Fruit fly (Drosophila melanogaster) Kc167 (cell line): Measurements from ENCODE around the gene CG10011.

Experiments
- Sin3A ChIP-seq: fragments of >200 bp; optimal IDR thresholded peaks from 2 replicates; lab custom pipeline; 2018; ENCODE audit warnings: missing external identifiers
- h ChIP-seq: fragments of >200 bp; optimal IDR thresholded peaks from 3 replicates; lab custom pipeline; 2018; ENCODE audit warnings: missing external identifiers
- insv ChIP-seq: fragments of >200 bp; optimal IDR thresholded peaks from 3 replicates; lab custom pipeline; 2018; ENCODE audit warnings: missing external identifiers

DNA sequence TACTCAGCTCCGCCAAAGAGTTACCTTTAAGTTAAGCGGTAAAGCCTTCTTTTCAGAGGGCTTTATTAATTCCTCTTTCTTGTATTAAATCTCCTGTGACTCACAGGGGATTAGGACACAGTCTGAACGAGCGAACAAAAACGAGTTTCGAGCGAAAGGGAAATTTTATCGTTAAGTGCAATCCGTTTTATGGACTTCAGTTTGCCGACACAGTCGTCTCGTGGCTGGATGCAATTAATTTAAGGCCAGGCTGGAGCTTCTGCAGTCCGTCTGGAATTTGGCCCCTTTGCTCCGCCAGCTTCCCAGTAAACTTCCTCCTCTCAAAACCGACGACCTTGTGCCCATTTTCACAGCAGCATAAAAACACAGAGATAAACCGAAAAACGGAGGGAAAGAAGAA, 44.7 kb upstream of the CG10011 start:
- no peak for TF ChIP-seq insv (lab: Kevin White, UChicago)
- no peak for TF ChIP-seq h (lab: Kevin White, UChicago)
- no peak for TF ChIP-seq Sin3A (lab: Kevin White, UChicago)
